Fruit fly (Drosophila melanogaster) whole organism, embryonic: ENCODE data around the gene NFAT.
A peak's percentile ranks its signal among the peaks of the same experiment; 100 is the strongest.

Experiments used
- Antp ChIP-seq: fragments of 200-800 bp; sonication (Bioruptor generic); optimal IDR thresholded peaks from 3 replicates; lab custom pipeline; 2016; ENCODE audit warnings: missing biosample characterization, missing genetic modification characterization
- Atf-2 ChIP-seq: fragments of 200-800 bp; sonication (Bioruptor generic); optimal IDR thresholded peaks from 2 replicates; lab custom pipeline; 2016; ENCODE audit warnings: missing biosample characterization, missing genetic modification characterization
- B-H2 ChIP-seq: fragments of 200-800 bp; sonication (Bioruptor generic); optimal IDR thresholded peaks from 2 replicates; lab custom pipeline; 2018; ENCODE audit warnings: missing biosample characterization, mild to moderate bottlenecking, missing genetic modification characterization
- CG10462 ChIP-seq: fragments of 200-800 bp; sonication (Bioruptor generic); optimal IDR thresholded peaks from 2 replicates; lab custom pipeline; 2016; ENCODE audit warnings: missing biosample characterization, missing genetic modification characterization
- CG12155 ChIP-seq: fragments of 200-800 bp; sonication (Bioruptor generic); optimal IDR thresholded peaks from 3 replicates; lab custom pipeline; 2016; ENCODE audit warnings: missing biosample characterization, missing genetic modification characterization
- CG13296 ChIP-seq: fragments of 200-800 bp; sonication (Bioruptor generic); optimal IDR thresholded peaks from 3 replicates; lab custom pipeline; 2018; ENCODE audit warnings: missing biosample characterization, mild to moderate bottlenecking, missing genetic modification characterization
- CG13894 ChIP-seq: fragments of 200-800 bp; sonication (Bioruptor generic); optimal IDR thresholded peaks from 3 replicates; lab custom pipeline; 2018; ENCODE audit warnings: missing biosample characterization, mild to moderate bottlenecking, missing genetic modification characterization, moderate library complexity
- CG14441 ChIP-seq: fragments of 200-800 bp; sonication (Bioruptor generic); IDR thresholded peaks from 2 replicates; pipeline ENCODE4 v1.3.6; 2022; ENCODE audit warnings: missing biosample characterization, missing genetic modification characterization
- CG18011 ChIP-seq: fragments of 200-800 bp; sonication (Bioruptor generic); optimal IDR thresholded peaks from 2 replicates; lab custom pipeline; 2017; ENCODE audit warnings: missing biosample characterization, missing genetic modification characterization, mild to moderate bottlenecking, moderate library complexity, missing genotype
- CG30020 ChIP-seq: fragments of 200-800 bp; optimal IDR thresholded peaks from 2 replicates; lab custom pipeline; 2019; ENCODE audit warnings: missing biosample characterization, mild to moderate bottlenecking, missing genetic modification characterization, moderate library complexity
- CG3065 ChIP-seq: fragments of 200-800 bp; sonication (Bioruptor generic); optimal IDR thresholded peaks from 2 replicates; lab custom pipeline; 2016; ENCODE audit warnings: missing biosample characterization, missing genetic modification characterization
- CG4282 ChIP-seq: fragments of 200-800 bp; sonication (Bioruptor generic); optimal IDR thresholded peaks from 2 replicates; lab custom pipeline; 2016; ENCODE audit warnings: missing biosample characterization, missing genetic modification characterization
- CG4617 ChIP-seq: fragments of 200-800 bp; sonication (Bioruptor generic); optimal IDR thresholded peaks from 3 replicates; lab custom pipeline; 2016; ENCODE audit warnings: missing biosample characterization, missing genetic modification characterization, borderline replicate concordance
- CG5245 ChIP-seq: fragments of 200-800 bp; sonication (Bioruptor generic); optimal IDR thresholded peaks from 3 replicates; lab custom pipeline; 2016; ENCODE audit warnings: missing biosample characterization, missing genetic modification characterization
- CG7357 ChIP-seq: fragments of 200-800 bp; sonication (Bioruptor generic); IDR thresholded peaks from 3 replicates; pipeline ENCODE4 v1.3.6; 2022; ENCODE audit warnings: missing biosample characterization, missing genetic modification characterization
- CG7745 ChIP-seq: fragments of 200-800 bp; sonication (Bioruptor generic); optimal IDR thresholded peaks from 2 replicates; lab custom pipeline; 2018; ENCODE audit warnings: missing biosample characterization, mild to moderate bottlenecking, missing genetic modification characterization, moderate library complexity
- CG8388 ChIP-seq: fragments of 200-800 bp; sonication (Bioruptor generic); optimal IDR thresholded peaks from 2 replicates; lab custom pipeline; 2019; ENCODE audit warnings: missing biosample characterization, mild to moderate bottlenecking, missing genetic modification characterization, moderate library complexity
- CG8478 ChIP-seq: fragments of >200 bp; optimal IDR thresholded peaks from 2 replicates; lab custom pipeline; 2018
- CG9876 ChIP-seq: fragments of 200-800 bp; sonication (Bioruptor generic); optimal IDR thresholded peaks from 2 replicates; lab custom pipeline; 2016; ENCODE audit warnings: missing biosample characterization, missing genetic modification characterization
- CoRest ChIP-seq: fragments of 200-800 bp; sonication (Bioruptor generic); optimal IDR thresholded peaks from 3 replicates; lab custom pipeline; 2018; ENCODE audit warnings: missing biosample characterization, mild to moderate bottlenecking, missing genetic modification characterization, moderate library complexity
- Dbx ChIP-seq: fragments of 200-800 bp; sonication (Bioruptor generic); IDR thresholded peaks from 3 replicates; pipeline ENCODE4 v1.3.6; 2022; ENCODE audit warnings: missing biosample characterization, missing genetic modification characterization
- GATAe ChIP-seq: fragments of 200-800 bp; sonication (Bioruptor generic); conservative IDR thresholded peaks from 2 replicates; pipeline ENCODE4 v1.3.6; 2022; ENCODE audit warnings: missing biosample characterization, missing genetic modification characterization
- Gsc ChIP-seq: fragments of 200-800 bp; sonication (Bioruptor generic); IDR thresholded peaks from 2 replicates; pipeline ENCODE4 v1.3.6; 2022; ENCODE audit warnings: missing biosample characterization, missing genetic modification characterization
- HLH4C ChIP-seq: fragments of 200-800 bp; sonication (Bioruptor generic); IDR thresholded peaks from 3 replicates; pipeline ENCODE4 v1.3.6; 2022; ENCODE audit warnings: missing biosample characterization, missing genetic modification characterization; ENCODE audit not compliant: partially characterized antibody
- Hmr ChIP-seq: fragments of 200-800 bp; sonication (Bioruptor generic); optimal IDR thresholded peaks from 3 replicates; lab custom pipeline; 2017; ENCODE audit warnings: mild to moderate bottlenecking, missing biosample characterization, missing genetic modification reagents, missing genetic modification characterization
- Hr78 ChIP-seq, 2 experiments: fragments of 200-800 bp in 1 of 2; fragments of >200 bp in 1 of 2; sonication (Bioruptor generic) in 1 of 2; optimal IDR thresholded peaks; 2 replicates each; lab custom pipeline; 2017 to 2019; ENCODE audit warnings: missing biosample characterization in 2 of 2, missing genetic modification characterization in 2 of 2, mild to moderate bottlenecking in 1 of 2, moderate library complexity in 1 of 2
- Mad ChIP-seq: fragments of 200-800 bp; sonication (Bioruptor generic); optimal IDR thresholded peaks from 2 replicates; lab custom pipeline; 2016; ENCODE audit warnings: missing biosample characterization, missing genetic modification characterization
- Mrtf ChIP-seq: fragments of 200-800 bp; sonication (Bioruptor generic); IDR thresholded peaks from 3 replicates; pipeline ENCODE4 v1.3.6; 2022; ENCODE audit warnings: missing biosample characterization, missing genetic modification characterization
- Myb ChIP-seq: fragments of 200-800 bp; sonication (Bioruptor generic); optimal IDR thresholded peaks from 2 replicates; lab custom pipeline; 2016; ENCODE audit warnings: missing biosample characterization, missing genetic modification characterization
- Nf-YA ChIP-seq: fragments of 200-800 bp; sonication (Bioruptor generic); IDR thresholded peaks from 2 replicates; pipeline ENCODE4 v1.3.6; 2022; ENCODE audit warnings: missing biosample characterization, missing genetic modification characterization
- PHDP ChIP-seq: fragments of 200-800 bp; sonication (Bioruptor generic); optimal IDR thresholded peaks from 3 replicates; lab custom pipeline; 2018; ENCODE audit warnings: missing biosample characterization, mild to moderate bottlenecking, missing genetic modification characterization, moderate library complexity
- Sox102F ChIP-seq: fragments of 200-800 bp; sonication (Bioruptor generic); optimal IDR thresholded peaks from 2 replicates; lab custom pipeline; 2018; ENCODE audit warnings: missing biosample characterization, mild to moderate bottlenecking, missing genetic modification characterization, moderate library complexity
- Trl ChIP-seq, 3 experiments: fragments of >200 bp in 2 of 3; fragments of 200-800 bp in 1 of 3; sonication (Bioruptor generic) in 1 of 3; optimal IDR thresholded peaks; 2 replicates in 1 of 3; 3 replicates in 2 of 3; lab custom pipeline; 2016 to 2017; ENCODE audit warnings: missing biosample characterization in 1 of 3, missing genetic modification characterization in 1 of 3
- ab ChIP-seq: fragments of 200-800 bp; sonication (Bioruptor generic); optimal IDR thresholded peaks from 2 replicates; lab custom pipeline; 2016; ENCODE audit warnings: missing biosample characterization, missing genetic modification characterization
- ac ChIP-seq: fragments of 200-800 bp; sonication (Bioruptor generic); optimal IDR thresholded peaks from 3 replicates; lab custom pipeline; 2017; ENCODE audit warnings: missing biosample characterization, mild to moderate bottlenecking, missing genetic modification characterization
- bbx ChIP-seq: fragments of 200-800 bp; sonication (Bioruptor generic); IDR thresholded peaks from 2 replicates; pipeline ENCODE4 v1.3.6; 2022; ENCODE audit warnings: missing biosample characterization, missing genetic modification characterization; ENCODE audit not compliant: partially characterized antibody
- bsh ChIP-seq, 2 experiments: fragments of 200-800 bp; sonication (Bioruptor generic); optimal IDR thresholded peaks; 2 replicates each; lab custom pipeline; 2017 to 2018; ENCODE audit warnings: mild to moderate bottlenecking in 2 of 2, missing biosample characterization in 2 of 2, missing genetic modification characterization in 2 of 2, moderate library complexity in 1 of 2
- caup ChIP-seq: fragments of 200-800 bp; sonication (Bioruptor generic); optimal IDR thresholded peaks from 3 replicates; lab custom pipeline; 2017; ENCODE audit warnings: missing biosample characterization, mild to moderate bottlenecking, missing genetic modification characterization, moderate library complexity; ENCODE audit not compliant: severe bottlenecking
- gsb ChIP-seq: fragments of 200-800 bp; sonication (Bioruptor generic); IDR thresholded peaks from 2 replicates; pipeline ENCODE4 v1.3.6; 2022; ENCODE audit warnings: missing biosample characterization, missing genetic modification characterization
- inv ChIP-seq: fragments of 200-800 bp; sonication (Bioruptor generic); IDR thresholded peaks from 2 replicates; pipeline ENCODE4 v1.3.6; 2022; ENCODE audit warnings: missing biosample characterization, missing genetic modification characterization; ENCODE audit not compliant: partially characterized antibody
- lbe ChIP-seq: fragments of 200-800 bp; sonication (Bioruptor generic); optimal IDR thresholded peaks from 2 replicates; lab custom pipeline; 2016; ENCODE audit warnings: missing biosample characterization, mild to moderate bottlenecking, missing genetic modification characterization
- otp ChIP-seq: fragments of 200-800 bp; sonication (Bioruptor generic); IDR thresholded peaks from 3 replicates; pipeline ENCODE4, ENCODE4 v1.3.6; 2022; ENCODE audit warnings: missing biosample characterization, missing genetic modification characterization
- pho ChIP-seq: fragments of 200-800 bp; sonication (Bioruptor generic); optimal IDR thresholded peaks from 2 replicates; lab custom pipeline; 2016; ENCODE audit warnings: missing biosample characterization, missing genetic modification characterization
- salm ChIP-seq: fragments of 200-800 bp; sonication (Bioruptor generic); optimal IDR thresholded peaks from 2 replicates; lab custom pipeline; 2018; ENCODE audit warnings: missing biosample characterization, mild to moderate bottlenecking, missing genetic modification characterization
- sens ChIP-seq: fragments of 200-800 bp; sonication (Bioruptor generic); peaks from one replicate; lab custom pipeline; 2016; ENCODE audit warnings: missing biosample characterization, missing genetic modification characterization
- shn ChIP-seq: fragments of 200-800 bp; sonication (Bioruptor generic); optimal IDR thresholded peaks from 3 replicates; lab custom pipeline; 2016; ENCODE audit warnings: missing biosample characterization, missing genetic modification characterization
- sim ChIP-seq: fragments of 200-800 bp; sonication (Bioruptor generic); IDR thresholded peaks from 2 replicates; pipeline ENCODE4 v1.3.6; 2022; ENCODE audit warnings: missing biosample characterization, missing genetic modification characterization
- slp2 ChIP-seq: fragments of 200-800 bp; sonication (Bioruptor generic); optimal IDR thresholded peaks from 2 replicates; lab custom pipeline; 2016; ENCODE audit warnings: missing biosample characterization, missing genetic modification characterization
- stc ChIP-seq: fragments of 200-800 bp; sonication (Bioruptor generic); IDR thresholded peaks from 2 replicates; pipeline ENCODE4 v1.3.6; 2022; ENCODE audit warnings: missing biosample characterization, missing genetic modification characterization
- stwl ChIP-seq: fragments of 200-800 bp; sonication (Bioruptor generic); optimal IDR thresholded peaks from 3 replicates; lab custom pipeline; 2018; ENCODE audit warnings: missing biosample characterization, mild to moderate bottlenecking, missing genetic modification characterization, moderate library complexity

The NFAT gene

dm6 chrX:13630290-13630900, 5.8 kb downstream of the NFAT start (continued):
- no peak for TF ChIP-seq sim
- TF ChIP-seq ac (GFP tag; lab: Kevin White, UChicago) = no peak
- peak; percentile 10 for TF ChIP-seq CoRest
- no peak for TF ChIP-seq B-H2
- peak; percentile 38 for TF ChIP-seq Sox102F (GFP tag; lab: Kevin White, UChicago)
- no peak for TF ChIP-seq Dbx (GFP tag; lab: Robert Waterston, UW)
- no peak for TF ChIP-seq GATAe
- no peak for TF ChIP-seq Trl (optimal IDR thresholded peaks at IDR 0.05; lab: Kevin White, UChicago)
- TF ChIP-seq Trl (GFP tag; optimal IDR thresholded peaks at IDR 0.05; lab: Kevin White, UChicago) = no peak
- TF ChIP-seq CG13894 (tag; lab: Kevin White, UChicago) = no peak
- no peak for TF ChIP-seq CG7357 (GFP tag; lab: Robert Waterston, UW)
- TF ChIP-seq CG5245 (GFP tag; lab: Kevin White, UChicago) = no peak
- no peak for TF ChIP-seq CG3065 (GFP tag; lab: Kevin White, UChicago)
- TF ChIP-seq CG10462 (GFP tag; lab: Kevin White, UChicago) = peak; percentile 3
- no peak for TF ChIP-seq Atf-2 (GFP tag; lab: Kevin White, UChicago)
- TF ChIP-seq Mad = no peak
- TF ChIP-seq PHDP (tag; lab: Kevin White, UChicago) = peak; percentile 25
- no peak for TF ChIP-seq lbe (GFP tag; lab: Kevin White, UChicago)
- no peak for TF ChIP-seq Nf-YA (GFP tag; lab: Robert Waterston, UW)
- TF ChIP-seq CG8388 (GFP tag; lab: Kevin White, UChicago) = peak; percentile 11
- 0 out of 3 replicates have a peak, but pooled peaks have one; percentile 37 for TF ChIP-seq otp (GFP tag; lab: Robert Waterston, UW)
- TF ChIP-seq HLH4C (GFP tag; lab: Robert Waterston, UW) = no peak
- TF ChIP-seq gsb = no peak
- TF ChIP-seq slp2 = no peak
- TF ChIP-seq CG9876 (GFP tag; lab: Kevin White, UChicago) = no peak
- no peak for TF ChIP-seq stwl (tag; lab: Kevin White, UChicago)
- TF ChIP-seq inv (GFP tag; lab: Robert Waterston, UW) = no peak
- no peak for TF ChIP-seq CG13296 (GFP tag; lab: Kevin White, UChicago)
- TF ChIP-seq caup = no peak
- no peak for TF ChIP-seq ab (GFP tag; lab: Kevin White, UChicago)
- TF ChIP-seq Myb = peak; percentile 12
- TF ChIP-seq shn (GFP tag; lab: Kevin White, UChicago) = no peak
- no peak for TF ChIP-seq bbx (GFP tag; lab: Robert Waterston, UW)
- TF ChIP-seq Antp (GFP tag; lab: Kevin White, UChicago) = peak; percentile 25
- no peak for TF ChIP-seq stc (GFP tag; lab: Robert Waterston, UW)
- TF ChIP-seq Hr78 (GFP tag; optimal IDR thresholded peaks at IDR 0.05; lab: Kevin White, UChicago) = no peak
- TF ChIP-seq CG12155 (GFP tag; lab: Kevin White, UChicago) = no peak
- no peak for TF ChIP-seq pho (GFP tag; lab: Kevin White, UChicago)
- TF ChIP-seq Mrtf (GFP tag; lab: Robert Waterston, UW) = no peak
- no peak for TF ChIP-seq CG4617
- TF ChIP-seq CG8478 (lab: Kevin White, UChicago) = no peak
- TF ChIP-seq CG4282 = no peak
- TF ChIP-seq CG18011 (GFP tag; lab: Kevin White, UChicago) = no peak
- TF ChIP-seq CG14441 = no peak
- TF ChIP-seq salm (tag; lab: Kevin White, UChicago) = no peak
- TF ChIP-seq sens = peak; percentile 71
- no peak for TF ChIP-seq Gsc (GFP tag; lab: Robert Waterston, UW)
- peak in 1 of 2 experiments; percentile 67 for TF ChIP-seq bsh (GFP tag; optimal IDR thresholded peaks at IDR 0.05; lab: Kevin White, UChicago)
- no peak for TF ChIP-seq CG7745 (tag; lab: Kevin White, UChicago)
- TF ChIP-seq Hmr = peak; percentile 5
- TF ChIP-seq CG30020 (tag; lab: Kevin White, UChicago) = no peak
